Worm (Caenorhabditis elegans): ENCODE measurements around the gene txdc-17.

txdc-17 gene

DNA sequence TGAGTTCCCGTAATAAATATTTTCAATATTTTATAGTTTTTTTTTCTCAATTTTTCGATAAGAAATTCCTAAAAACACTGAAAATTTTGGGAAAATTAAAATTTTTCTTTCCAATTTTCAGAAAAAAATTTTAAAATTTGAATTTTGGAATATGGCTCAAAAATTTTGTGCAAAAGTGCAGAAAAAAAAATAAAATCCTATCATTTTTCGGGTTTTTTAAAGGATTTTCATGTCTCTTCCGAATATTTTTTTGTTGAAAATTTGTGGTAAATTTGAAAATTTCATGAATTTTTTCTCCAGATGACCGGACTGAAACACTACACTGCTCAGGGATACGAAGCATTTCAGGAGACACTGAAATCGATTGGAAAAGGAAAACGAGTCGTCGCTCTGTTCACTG lies at the start of gene txdc-17:
Gene txdc-17 (plus strand): TSS at position 301 of the 400 bp plus-strand sequence.
- TF ChIP-seq dao-5 (tag; optimal IDR thresholded peaks at IDR 0.05): no peak
- no peak for TF ChIP-seq him-1 (tag; optimal IDR thresholded peaks at IDR 0.05)
- no peak for TF ChIP-seq W03F9.2 (tag; optimal IDR thresholded peaks at IDR 0.05)

DNA sequence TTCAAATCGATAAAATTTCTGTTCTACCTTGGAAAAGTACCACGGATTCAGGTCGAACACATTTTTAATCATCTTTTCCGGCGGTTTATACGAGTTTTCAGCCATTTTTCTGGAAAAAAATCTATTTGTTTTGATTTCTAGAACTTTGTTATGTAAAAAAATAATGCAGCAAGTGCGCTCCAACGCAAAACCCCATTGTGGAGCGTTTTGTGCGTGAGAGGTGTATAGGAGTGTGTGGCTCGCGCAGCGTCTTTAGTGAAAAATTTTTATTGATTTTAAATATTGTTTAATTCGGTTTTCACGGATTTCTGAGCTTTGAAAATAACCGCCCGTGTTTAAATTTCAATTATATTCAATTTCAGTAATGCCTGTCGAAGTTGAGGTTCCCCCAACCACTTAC lies 48.6 kb upstream of the txdc-17 start, which contains the start of gene Y71H2AM.20:
Gene Y71H2AM.20 (minus strand): TSS at position 109 of the 400 bp plus-strand sequence.
- TF ChIP-seq W03F9.2 (tag; optimal IDR thresholded peaks at IDR 0.05): peak; percentile 99
- peak; percentile 37 for TF ChIP-seq him-1 (tag; optimal IDR thresholded peaks at IDR 0.05)
- no peak for TF ChIP-seq dao-5 (tag; optimal IDR thresholded peaks at IDR 0.05)

DNA sequence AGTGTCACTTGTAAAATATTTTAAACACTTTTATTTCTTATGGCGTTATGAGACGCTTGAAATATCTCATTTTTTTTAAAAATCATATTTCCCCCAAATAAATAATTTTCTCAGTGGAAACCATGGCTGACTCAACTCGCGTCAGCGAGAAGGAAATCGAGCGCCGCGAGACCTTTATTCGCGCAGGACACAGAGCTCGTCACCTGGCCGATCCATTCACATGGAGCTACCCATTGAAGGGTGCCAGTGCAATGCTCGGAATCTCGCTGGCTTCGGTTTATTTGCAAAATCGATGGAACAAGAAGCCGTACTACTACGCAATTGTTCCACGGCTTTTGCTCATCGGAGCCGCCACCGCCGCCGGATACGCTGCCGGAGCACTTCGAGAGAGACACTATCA lies 47.7 kb upstream of the txdc-17 start, which contains the start of gene nduc-2:
Gene nduc-2 (plus strand): TSS at position 113 of the 400 bp plus-strand sequence.
- no peak for TF ChIP-seq W03F9.2 (tag; optimal IDR thresholded peaks at IDR 0.05)
- no peak for TF ChIP-seq him-1 (tag; optimal IDR thresholded peaks at IDR 0.05)
- TF ChIP-seq dao-5 (tag; optimal IDR thresholded peaks at IDR 0.05): no peak

- no peak for TF ChIP-seq dao-5 (tag; optimal IDR thresholded peaks at IDR 0.05)
- no peak for TF ChIP-seq him-1 (tag; optimal IDR thresholded peaks at IDR 0.05)
- TF ChIP-seq W03F9.2 (tag; optimal IDR thresholded peaks at IDR 0.05): no peak
These were observed 46.4 kb upstream of the txdc-17 start, which contains the start of gene tbcc-1 for ce11 chrIII:2787979-2788491. Gene tbcc-1 (plus strand): TSS chrIII:2788441.

ce11 chrIII:2794057-2794456 lies 40.4 kb upstream of the txdc-17 start:
- TF ChIP-seq W03F9.2 (tag; optimal IDR thresholded peaks at IDR 0.05) (no peak), him-1 (tag; optimal IDR thresholded peaks at IDR 0.05) (no peak), dao-5 (tag; optimal IDR thresholded peaks at IDR 0.05) (no peak)

DNA sequence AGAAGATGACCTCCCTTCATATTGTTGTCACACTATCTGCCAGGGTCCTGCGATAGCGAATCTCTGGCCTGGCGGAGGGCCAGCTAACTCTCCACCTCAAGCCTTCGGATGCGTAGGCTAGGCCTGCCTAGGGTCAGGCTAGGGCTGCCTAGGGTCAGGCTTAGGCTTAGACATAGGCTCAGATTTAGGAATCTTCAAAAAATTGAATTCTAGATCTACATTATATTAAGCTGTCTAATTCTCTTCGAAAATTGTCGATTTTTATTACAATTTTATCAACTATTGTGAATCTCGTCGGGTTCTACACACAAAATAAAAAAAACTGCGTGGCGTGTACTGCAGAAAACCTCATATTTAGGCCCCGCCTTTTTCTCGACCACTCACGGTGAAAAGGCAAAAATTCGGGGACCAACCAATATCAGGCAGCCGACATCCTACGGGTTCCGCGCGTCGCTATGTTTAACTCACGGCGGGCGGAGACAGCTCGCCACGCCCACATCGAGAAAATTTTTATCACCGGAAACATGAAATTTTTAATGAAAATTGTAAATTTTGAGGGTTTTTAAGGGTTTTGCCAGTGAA lies 38.9 kb upstream of the txdc-17 start:
- TF ChIP-seq W03F9.2 (tag; optimal IDR thresholded peaks at IDR 0.05): no peak
- TF ChIP-seq dao-5 (tag; optimal IDR thresholded peaks at IDR 0.05): no peak
- no peak for TF ChIP-seq him-1 (tag; optimal IDR thresholded peaks at IDR 0.05)

DNA sequence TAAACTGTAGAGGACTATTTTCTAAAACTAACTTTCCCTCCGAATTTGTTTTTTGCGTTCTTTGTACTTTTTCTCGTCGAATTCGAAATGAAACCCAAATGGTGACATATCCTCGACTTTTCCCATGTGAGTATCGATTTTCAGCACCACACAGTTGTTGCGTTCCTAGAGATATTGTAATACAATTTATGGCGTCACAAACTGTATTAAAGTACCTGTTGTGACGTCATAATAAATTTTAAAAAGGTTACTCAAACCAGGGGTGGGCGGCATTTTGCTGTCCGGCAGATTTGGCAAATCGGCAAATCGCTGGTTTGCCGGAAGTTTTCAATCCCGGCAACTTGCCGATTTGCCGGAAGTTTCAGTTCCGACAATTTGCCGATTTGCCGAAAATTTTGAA lies 33.7 kb upstream of the txdc-17 start:
- TF ChIP-seq dao-5 (tag; optimal IDR thresholded peaks at IDR 0.05) (no peak), him-1 (tag; optimal IDR thresholded peaks at IDR 0.05) (no peak), W03F9.2 (tag; optimal IDR thresholded peaks at IDR 0.05) (no peak)

DNA sequence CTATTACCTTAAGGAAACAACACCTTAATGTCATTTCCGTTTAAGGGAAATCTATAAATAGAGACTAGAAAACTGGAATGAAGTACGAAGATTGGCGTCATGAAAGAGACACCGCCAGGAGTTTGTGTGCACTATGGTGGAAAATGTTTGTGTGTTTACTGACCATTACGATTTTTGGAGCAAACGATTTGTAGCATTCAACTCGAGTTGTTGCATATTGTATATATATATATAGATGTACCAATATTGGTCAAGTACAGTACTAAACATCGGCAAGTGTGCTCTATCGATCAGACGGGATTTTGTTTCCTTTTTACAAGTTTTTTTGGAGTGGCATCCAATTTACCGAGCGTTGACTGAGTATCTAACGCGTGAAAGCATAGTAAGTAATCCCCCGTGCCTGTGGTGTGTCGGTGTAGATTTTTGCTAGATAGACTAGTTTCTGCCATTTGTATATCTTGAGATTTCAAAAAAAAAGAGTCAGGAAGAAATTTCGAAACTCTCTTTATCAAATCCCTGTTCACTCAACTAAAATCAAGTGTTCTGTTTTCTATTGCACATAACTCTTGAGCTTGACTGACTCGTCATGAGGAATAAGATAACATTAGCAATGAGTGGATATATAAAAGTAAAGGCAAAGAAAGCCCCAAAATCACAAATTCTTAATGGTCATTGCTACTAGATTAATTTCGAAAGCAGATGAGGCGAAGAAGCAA lies 32.5 kb upstream of the txdc-17 start, which contains the start of the genes twk-45 and Y71H2AM.25:
Gene twk-45 (minus strand): TSS at position 101 of the 716 bp plus-strand sequence.
Gene Y71H2AM.25 (plus strand): TSS at position 666 of the 716 bp plus-strand sequence.
- TF ChIP-seq dao-5 (tag; optimal IDR thresholded peaks at IDR 0.05) (no peak), W03F9.2 (tag; optimal IDR thresholded peaks at IDR 0.05) (no peak), him-1 (tag; optimal IDR thresholded peaks at IDR 0.05) (no peak)

DNA sequence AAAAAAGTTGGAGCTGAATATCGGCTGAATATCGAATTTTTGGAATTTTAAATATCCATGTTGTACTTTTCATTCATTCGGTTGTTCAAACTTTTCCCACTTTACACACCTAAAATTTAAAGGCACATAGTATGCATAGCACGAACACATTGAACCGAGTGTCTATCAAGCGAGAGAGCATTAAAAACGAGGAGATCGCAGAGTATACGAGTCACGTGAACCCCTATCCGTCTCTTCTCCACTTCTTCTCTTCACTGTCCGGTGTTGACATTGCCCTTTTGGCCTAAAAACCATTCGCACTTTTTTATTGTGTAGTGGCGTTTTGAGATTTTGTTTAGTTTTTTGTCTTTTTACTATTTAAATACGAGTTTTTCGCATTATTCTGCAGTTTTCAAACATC lies 30.0 kb upstream of the txdc-17 start:
- no peak for TF ChIP-seq him-1 (tag; optimal IDR thresholded peaks at IDR 0.05)
- TF ChIP-seq W03F9.2 (tag; optimal IDR thresholded peaks at IDR 0.05): peak; percentile 47

- TF ChIP-seq W03F9.2 (tag; optimal IDR thresholded peaks at IDR 0.05): no peak
- TF ChIP-seq him-1 (tag; optimal IDR thresholded peaks at IDR 0.05): no peak
- TF ChIP-seq dao-5 (tag; optimal IDR thresholded peaks at IDR 0.05): no peak
These were observed 29.4 kb upstream of the txdc-17 start, which contains the start of gene Y71H2AM.3 for ce11 chrIII:2805084-2805483. Gene Y71H2AM.3 (plus strand): TSS chrIII:2805430.

DNA sequence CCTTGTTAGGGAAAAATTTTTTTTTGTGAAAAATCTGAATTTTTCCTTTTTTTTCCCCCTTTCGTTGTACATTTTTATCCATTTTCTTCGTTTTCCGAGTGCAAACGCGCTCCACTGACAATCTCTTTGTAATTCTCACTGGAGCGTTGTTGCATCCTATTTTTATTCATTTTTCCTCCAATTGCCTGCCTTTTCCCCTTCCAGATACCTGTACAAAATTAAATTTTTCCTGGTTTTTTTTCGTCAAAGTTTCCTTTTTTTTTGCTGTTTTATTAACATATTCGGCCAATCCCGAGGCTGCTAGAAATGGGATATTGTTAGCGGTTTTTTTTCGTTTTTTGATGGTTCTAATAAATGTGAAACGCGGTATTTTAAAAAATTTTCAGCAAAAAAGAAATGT lies 23.1 kb upstream of the txdc-17 start:
- TF ChIP-seq him-1 (tag; optimal IDR thresholded peaks at IDR 0.05) (no peak), dao-5 (tag; optimal IDR thresholded peaks at IDR 0.05) (no peak), W03F9.2 (tag; optimal IDR thresholded peaks at IDR 0.05) (no peak)

- TF ChIP-seq him-1 (tag; optimal IDR thresholded peaks at IDR 0.05) (no peak), W03F9.2 (tag; optimal IDR thresholded peaks at IDR 0.05) (peak; percentile 77), dao-5 (tag; optimal IDR thresholded peaks at IDR 0.05) (no peak)
These were observed 19.4 kb upstream of the txdc-17 start, which contains the start of gene tufm-1 for ce11 chrIII:2814919-2815554. Gene tufm-1 (minus strand): TSS chrIII:2814969.

DNA sequence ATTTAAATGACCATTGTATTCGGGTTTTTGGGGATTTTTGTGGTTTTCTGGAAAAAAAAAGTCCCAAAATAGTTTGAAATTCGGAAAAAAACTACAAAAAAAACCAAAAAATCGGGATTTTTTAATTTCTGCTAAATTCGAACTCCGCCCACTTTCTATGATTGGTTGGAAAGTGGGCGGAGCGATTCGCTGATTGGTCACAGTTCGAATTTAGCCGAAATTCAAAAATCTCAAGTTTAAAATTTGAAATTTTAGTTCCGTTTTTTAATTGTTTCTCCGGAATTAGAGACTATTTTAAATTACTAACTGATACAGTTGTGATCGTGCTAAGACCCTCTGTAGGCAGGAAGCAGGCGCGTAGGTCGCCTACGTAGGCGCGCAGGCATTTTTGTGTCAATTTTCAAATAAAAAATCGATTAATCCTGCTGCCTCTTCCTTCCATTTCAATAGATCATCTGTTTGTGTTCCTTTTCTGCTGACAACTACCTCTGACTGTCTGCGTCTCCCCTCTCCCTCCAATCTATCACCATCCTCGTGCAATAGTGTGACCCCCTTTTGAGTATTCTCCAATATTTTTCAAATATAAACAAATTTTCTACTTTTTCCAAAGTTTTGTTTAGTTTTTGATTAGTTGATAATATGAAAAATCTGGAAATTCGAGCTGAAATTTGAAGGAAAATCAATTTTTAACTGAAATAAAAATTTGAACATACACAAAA lies 18.1 kb upstream of the txdc-17 start:
- TF ChIP-seq dao-5 (tag; optimal IDR thresholded peaks at IDR 0.05) (no peak), W03F9.2 (tag; optimal IDR thresholded peaks at IDR 0.05) (no peak), him-1 (tag; optimal IDR thresholded peaks at IDR 0.05) (no peak)

Measured in whole organism, L4/young adult.